Fruit fly (Drosophila melanogaster): ENCODE measurements around the gene btn.

Gene btn

dm6 chr3R:22624737-22625136, 38.3 kb upstream of the btn start (continued):
- peak; percentile 52 for TF ChIP-seq CG11247 (GFP tag; IDR thresholded peaks at IDR 0.05)
- no peak for TF ChIP-seq ab (GFP tag; optimal IDR thresholded peaks at IDR 0.05)
- TF ChIP-seq CG7839 (tag; optimal IDR thresholded peaks at IDR 0.05), result no peak
- TF ChIP-seq Optix (GFP tag; IDR thresholded peaks at IDR 0.05), result peak; percentile 62; the same call in 1 of the 3 replicates
- peak; percentile 42 for TF ChIP-seq Mes4 (GFP tag; optimal IDR thresholded peaks at IDR 0.05)
- peak; percentile 54 for TF ChIP-seq gcm (GFP tag; optimal IDR thresholded peaks at IDR 0.05)
- no peak for TF ChIP-seq emc (GFP tag; optimal IDR thresholded peaks at IDR 0.05)
- TF ChIP-seq ac (GFP tag; optimal IDR thresholded peaks at IDR 0.05), result no peak
- no peak for TF ChIP-seq Usf (GFP tag; optimal IDR thresholded peaks at IDR 0.05)
- peak; percentile 27; the same call in 1 of the 3 replicates for TF ChIP-seq sr (GFP tag; IDR thresholded peaks at IDR 0.05)
- peak; percentile 56 for TF ChIP-seq mam (GFP tag; optimal IDR thresholded peaks at IDR 0.05)
- TF ChIP-seq CG2678 (tag; optimal IDR thresholded peaks at IDR 0.05), result no peak
- TF ChIP-seq gfzf (GFP tag; optimal IDR thresholded peaks at IDR 0.05), result no peak
- TF ChIP-seq Side (GFP tag; optimal IDR thresholded peaks at IDR 0.05), result no peak
- TF ChIP-seq CG8089 (GFP tag; optimal IDR thresholded peaks at IDR 0.05), result peak; percentile 44
- peak; percentile 30 for TF ChIP-seq CG1602 (GFP tag; optimal IDR thresholded peaks at IDR 0.05)
- no peak for TF ChIP-seq lov (optimal IDR thresholded peaks at IDR 0.05)
- TF ChIP-seq lov (GFP tag; IDR thresholded peaks at IDR 0.05), result 0 out of 3 replicates have a peak, but pooled peaks have one; percentile 74
- no peak for TF ChIP-seq CG42726 (GFP tag; IDR thresholded peaks at IDR 0.05; ENCODE audit: partially characterized antibody)
- TF ChIP-seq CG4424 (GFP tag; optimal IDR thresholded peaks at IDR 0.05), result peak; percentile 77
- TF ChIP-seq CG15696 (tag; optimal IDR thresholded peaks at IDR 0.05), result peak; percentile 4
- no peak for TF ChIP-seq Doc3 (GFP tag; IDR thresholded peaks at IDR 0.05; ENCODE audit: partially characterized antibody)
- peak; percentile 53; the same call in 1 of the 2 replicates for TF ChIP-seq CG14667 (GFP tag; IDR thresholded peaks at IDR 0.05)
- peak; percentile 58 for TF ChIP-seq CG13424 (tag; optimal IDR thresholded peaks at IDR 0.05)
- TF ChIP-seq Fer2 (tag; optimal IDR thresholded peaks at IDR 0.05), result no peak
- TF ChIP-seq CG3163 (GFP tag; optimal IDR thresholded peaks at IDR 0.05), result no peak
- TF ChIP-seq Meics (GFP tag; optimal IDR thresholded peaks at IDR 0.05), result peak; percentile 29
- TF ChIP-seq exex (tag; optimal IDR thresholded peaks at IDR 0.05), result no peak
- TF ChIP-seq Hmr (GFP tag; optimal IDR thresholded peaks at IDR 0.05), result no peak
- TF ChIP-seq CG4854 (GFP tag; optimal IDR thresholded peaks at IDR 0.05), result peak; percentile 16
- TF ChIP-seq bab2 (GFP tag; optimal IDR thresholded peaks at IDR 0.05), result peak; percentile 64
- peak; percentile 87 for TF ChIP-seq dmrt99B (tag; optimal IDR thresholded peaks at IDR 0.05)
- TF ChIP-seq tx (GFP tag; optimal IDR thresholded peaks at IDR 0.05), result peak; percentile 6
- peak; percentile 52 for TF ChIP-seq ems (GFP tag; optimal IDR thresholded peaks at IDR 0.05)
- peak; percentile 36 for TF ChIP-seq NfI (GFP tag; optimal IDR thresholded peaks at IDR 0.05)
- no peak for TF ChIP-seq fd64A (GFP tag; optimal IDR thresholded peaks at IDR 0.05)
- TF ChIP-seq ro (GFP tag; IDR thresholded peaks at IDR 0.05), result no peak
- no peak for TF ChIP-seq schlank (tag; optimal IDR thresholded peaks at IDR 0.05)
- TF ChIP-seq CG2120 (GFP tag; optimal IDR thresholded peaks at IDR 0.05), result peak; percentile 46
- peak; percentile 82 for TF ChIP-seq CG14441 (GFP tag; IDR thresholded peaks at IDR 0.05)
- TF ChIP-seq CG1647 (GFP tag; optimal IDR thresholded peaks at IDR 0.05), result peak; percentile 25
- TF ChIP-seq fd3F (GFP tag; optimal IDR thresholded peaks at IDR 0.05), result no peak
- no peak for TF ChIP-seq luna (GFP tag; optimal IDR thresholded peaks at IDR 0.05)
- TF ChIP-seq E2f1 (GFP tag; IDR thresholded peaks at IDR 0.05), result peak; percentile 33
- no peak for TF ChIP-seq twi (tag; optimal IDR thresholded peaks at IDR 0.05)
- no peak for TF ChIP-seq CG10147 (GFP tag; optimal IDR thresholded peaks at IDR 0.05)
- peak; percentile 76 for TF ChIP-seq Ptx1 (GFP tag; IDR thresholded peaks at IDR 0.05)
- TF ChIP-seq CG1832 (GFP tag; optimal IDR thresholded peaks at IDR 0.05), result no peak
- TF ChIP-seq eyg (GFP tag; optimal IDR thresholded peaks at IDR 0.05), result peak; percentile 9
- no peak for TF ChIP-seq CG15479 (GFP tag; optimal IDR thresholded peaks at IDR 0.05)
- no peak for TF ChIP-seq CG13296 (GFP tag; optimal IDR thresholded peaks at IDR 0.05)
- peak; percentile 54 for TF ChIP-seq CG10654 (GFP tag; optimal IDR thresholded peaks at IDR 0.05)

All from whole organism, embryonic.